Worm (Caenorhabditis elegans): ENCODE data around the gene nlp-66.

DNA sequence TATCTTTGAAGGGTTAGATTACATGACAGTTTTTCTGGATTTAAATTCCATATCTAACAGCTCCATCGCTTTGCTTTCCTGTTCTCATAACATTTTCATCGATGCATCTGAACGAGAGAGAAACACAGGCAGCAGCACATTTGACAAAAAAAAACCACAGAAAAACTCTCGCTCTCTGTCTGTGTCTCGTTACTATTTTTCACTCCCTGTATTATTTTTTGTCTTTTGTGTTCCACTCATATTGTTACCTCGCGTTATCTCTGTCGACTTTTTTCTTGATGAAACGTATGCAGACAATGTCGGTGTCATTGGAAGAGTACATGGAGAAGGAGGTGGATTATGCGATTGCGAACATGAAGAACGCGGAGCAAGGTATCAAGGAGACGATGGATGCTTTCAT is 27.7 kb downstream of the nlp-66 start, which contains the start of gene W04G3.11:
- no peak for TF ChIP-seq ceh-18 (tag; optimal IDR thresholded peaks at IDR 0.05)
- no peak for TF ChIP-seq rnt-1 (tag; optimal IDR thresholded peaks at IDR 0.05)
- no peak for TF ChIP-seq hlh-30 (tag; optimal IDR thresholded peaks at IDR 0.05; ENCODE audit: insufficient read depth)
- no peak for TF ChIP-seq ama-1 (optimal IDR thresholded peaks at IDR 0.05)
- no peak for TF ChIP-seq sox-4 (tag; optimal IDR thresholded peaks at IDR 0.05)
- no peak for TF ChIP-seq ttx-3 (tag; optimal IDR thresholded peaks at IDR 0.05)
- no peak for TF ChIP-seq lin-11 (tag; optimal IDR thresholded peaks at IDR 0.05)
- no peak for TF ChIP-seq nfya-1 (tag; optimal IDR thresholded peaks at IDR 0.05)
